Fruit fly (Drosophila melanogaster) whole organism: ENCODE results near the gene Ugt37A3.

Experiments
- CG8478 ChIP-seq: fragments of >200 bp; optimal IDR thresholded peaks from 2 replicates; lab custom pipeline; 2018; ENCODE audit warnings: inconsistent platforms
- Dll ChIP-seq: fragments of >200 bp; optimal IDR thresholded peaks from 2 replicates; lab custom pipeline; 2017
- EcR ChIP-seq, 2 experiments: fragments of >200 bp; optimal IDR thresholded peaks; 2 replicates each; lab custom pipeline; 2017; ENCODE audit warnings: missing biosample characterization in 2 of 2, missing genetic modification characterization in 2 of 2, missing genetic modification reagents in 2 of 2
- pan ChIP-seq: fragments of >200 bp; optimal IDR thresholded peaks from 2 replicates; lab custom pipeline; 2017
- psq ChIP-seq: fragments of >200 bp; optimal IDR thresholded peaks from 2 replicates; lab custom pipeline; 2017
- usp ChIP-seq: fragments of >200 bp; optimal IDR thresholded peaks from 2 replicates; lab custom pipeline; 2017; ENCODE audit warnings: missing biosample characterization, missing genetic modification characterization, mixed read lengths

DNA sequence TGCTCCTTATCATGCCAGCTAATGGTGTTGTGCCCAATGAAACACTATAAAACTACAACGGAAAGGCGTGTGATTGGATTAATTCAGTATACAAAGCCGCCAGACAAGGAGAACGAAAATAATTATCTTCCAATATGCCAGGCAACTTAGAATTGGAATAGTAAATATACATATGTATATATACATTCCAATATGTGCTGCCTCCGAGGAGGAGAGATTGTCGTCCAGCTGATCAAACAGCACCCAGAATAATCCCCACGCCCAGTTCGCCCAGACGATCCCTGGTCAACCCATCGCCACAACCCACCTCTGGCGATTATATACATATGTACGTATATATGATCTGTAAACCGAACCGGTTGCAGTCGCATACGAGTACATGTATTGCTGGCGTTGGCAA, 42.2 kb downstream of the Ugt37A3 start:
- TF ChIP-seq pan (lab: Kevin White, UChicago): no peak
- no peak for TF ChIP-seq usp
- no peak for TF ChIP-seq CG8478 (lab: Kevin White, UChicago)
- no peak for TF ChIP-seq EcR (GFP tag; optimal IDR thresholded peaks at IDR 0.05; lab: Kevin White, UChicago)
- no peak for TF ChIP-seq psq
- no peak for TF ChIP-seq Dll
